Fruit fly (Drosophila melanogaster) whole organism, wandering third instar larva: ENCODE data around the gene CG17806.

Experiments used
- Mio ChIP-seq: sonication (Bioruptor generic); optimal IDR thresholded peaks from 2 replicates; lab custom pipeline; 2016; ENCODE audit warnings: missing biosample characterization, missing genetic modification characterization
- Myc ChIP-seq: fragments of >200 bp; optimal IDR thresholded peaks from 2 replicates; lab custom pipeline; 2017
- dl ChIP-seq, 2 experiments: fragments of 175-275, 200-275 bp in 1 of 2; fragments of 200-275 bp in 1 of 2; sonication (Bioruptor generic); optimal IDR thresholded peaks; lab custom pipeline; 2018; ENCODE audit warnings: mild to moderate bottlenecking in 2 of 2, missing biosample characterization in 2 of 2, missing genetic modification characterization in 2 of 2, moderate library complexity in 2 of 2; ENCODE audit not compliant: partially characterized antibody in 2 of 2, insufficient read depth in 1 of 2
- sv ChIP-seq: fragments of 200-800 bp; sonication (Bioruptor generic); optimal IDR thresholded peaks from 3 replicates; lab custom pipeline; 2016; ENCODE audit warnings: missing biosample characterization, missing genetic modification characterization

DNA sequence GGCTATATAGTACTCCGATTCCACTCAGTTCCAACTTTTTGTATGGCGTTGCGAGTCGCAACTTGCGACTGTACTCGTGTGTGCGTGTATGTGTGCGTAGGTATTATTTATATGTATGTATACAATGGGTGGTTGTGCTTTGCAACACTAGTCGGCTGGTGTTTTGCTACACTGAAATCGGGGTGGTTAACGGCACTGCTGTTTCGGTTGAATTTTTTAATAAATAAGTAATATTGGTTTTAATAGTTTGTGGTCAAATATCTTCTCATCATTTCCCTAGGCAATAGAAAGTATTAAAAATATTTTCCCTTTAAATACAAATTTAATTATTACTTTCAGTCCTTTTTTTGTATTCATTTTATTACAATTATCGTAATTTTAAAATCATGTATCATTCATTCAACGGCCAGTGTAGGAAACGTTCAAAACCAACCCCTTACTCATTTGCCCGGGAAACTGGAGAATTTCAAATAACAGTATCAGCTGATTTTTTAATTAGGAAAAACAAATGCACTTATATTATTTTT lies 4.8 kb downstream of the CG17806 start, which contains the start of gene CG7379:
- TF ChIP-seq dl (GFP tag; optimal IDR thresholded peaks at IDR 0.05; lab: Kevin White, UChicago; ENCODE audit: insufficient read depth in 1 of 2, partially characterized antibody in 2 of 2) (no peak), Myc (lab: Kevin White, UChicago) (peak; percentile 82), sv (GFP tag; lab: Kevin White, UChicago) (peak; percentile 85), Mio (peak; percentile 80)
